Worm (Caenorhabditis elegans) whole organism, L2 larva: Measurements from ENCODE around the gene F49E11.2.

Source experiments
- F13H6.1 ChIP-seq: sonication (generic microtip); optimal IDR thresholded peaks from 2 replicates; lab custom pipeline; 2016; ENCODE audit warnings: missing genetic modification characterization, missing compliant biosample characterization
- ztf-11 ChIP-seq: sonication (generic microtip); optimal IDR thresholded peaks from 2 replicates; lab custom pipeline; 2017; ENCODE audit warnings: missing biosample characterization, missing genetic modification characterization

- TF ChIP-seq ztf-11 (no peak), F13H6.1 (no peak)
Measured at ce11 chrIV:13079119-13079518, 40.3 kb upstream of the F49E11.2 start, which contains the start of gene C39E9.8.
